Worm (Caenorhabditis elegans) whole organism, L2 larva: ENCODE results near the gene B0212.3.

Experiments
- C34F6.9 ChIP-seq: fragments of 150-350 bp; optimal IDR thresholded peaks from 2 replicates; lab custom pipeline; 2014; ENCODE audit warnings: missing biosample characterization, missing genetic modification characterization
- R02D3.7 ChIP-seq: fragments of 150-350 bp; optimal IDR thresholded peaks from 2 replicates; lab custom pipeline; 2014; ENCODE audit warnings: missing biosample characterization, missing genetic modification characterization
- Y55F3AM.14 ChIP-seq: fragments of 200-800 bp; sonication (Bioruptor generic); optimal IDR thresholded peaks from 2 replicates; lab custom pipeline; 2018; ENCODE audit warnings: mild to moderate bottlenecking, missing genetic modification characterization, missing compliant biosample characterization
- alr-1 ChIP-seq: fragments of 150-350 bp; optimal IDR thresholded peaks from 2 replicates; lab custom pipeline; 2014; ENCODE audit warnings: missing biosample characterization, missing genetic modification characterization
- ama-1 ChIP-seq: fragments of 150-350 bp; optimal IDR thresholded peaks from 2 replicates; lab custom pipeline; 2018; ENCODE audit warnings: inconsistent platforms
- ceh-16 ChIP-seq: fragments of 150-350 bp; optimal IDR thresholded peaks from 2 replicates; lab custom pipeline; 2014; ENCODE audit warnings: missing biosample characterization, missing genetic modification characterization
- ceh-82 ChIP-seq: fragments of 150-350 bp; optimal IDR thresholded peaks from 2 replicates; lab custom pipeline; 2014; ENCODE audit warnings: missing biosample characterization, missing genetic modification characterization
- dmd-4 ChIP-seq: sonication (generic microtip); optimal IDR thresholded peaks from 2 replicates; lab custom pipeline; 2017; ENCODE audit warnings: missing biosample characterization, missing genetic modification characterization
- egl-27 ChIP-seq: sonication (generic microtip); optimal IDR thresholded peaks from 3 replicates; lab custom pipeline; 2017; ENCODE audit warnings: missing biosample characterization, missing genetic modification reagents, missing genetic modification characterization
- elt-1 ChIP-seq: fragments of 150-350 bp; optimal IDR thresholded peaks from 2 replicates; lab custom pipeline; 2014; ENCODE audit warnings: missing biosample characterization, missing genetic modification characterization
- fos-1 ChIP-seq: fragments of 150-350 bp; optimal IDR thresholded peaks from 2 replicates; lab custom pipeline; 2014; ENCODE audit warnings: missing biosample characterization, missing genetic modification characterization
- gmeb-1 ChIP-seq: fragments of 150-350 bp; optimal IDR thresholded peaks from 2 replicates; lab custom pipeline; 2014; ENCODE audit warnings: missing biosample characterization, missing genetic modification characterization
- lin-11 ChIP-seq: fragments of 150-350 bp; sonication (generic microtip); optimal IDR thresholded peaks from 2 replicates; lab custom pipeline; 2014; ENCODE audit warnings: missing biosample characterization, missing genetic modification characterization, inconsistent platforms, mixed read lengths
- lin-13 ChIP-seq: fragments of 150-350 bp; optimal IDR thresholded peaks from 2 replicates; lab custom pipeline; 2014; ENCODE audit warnings: missing biosample characterization, missing genetic modification reagents, missing genetic modification characterization
- lin-39 ChIP-seq: fragments of 150-350 bp; optimal IDR thresholded peaks from 2 replicates; lab custom pipeline; 2014; ENCODE audit warnings: missing biosample characterization, missing genetic modification reagents, missing genetic modification characterization
- lsy-2 ChIP-seq, 2 experiments: fragments of 150-350 bp in 1 of 2; sonication (generic microtip) in 1 of 2; optimal IDR thresholded peaks; 2 replicates each; lab custom pipeline; 2014 to 2017; ENCODE audit warnings: missing biosample characterization in 2 of 2, missing genetic modification characterization in 2 of 2
- mab-5 ChIP-seq: fragments of 150-350 bp; optimal IDR thresholded peaks from 2 replicates; lab custom pipeline; 2014; ENCODE audit warnings: missing biosample characterization, missing genetic modification characterization
- nhr-10 ChIP-seq: sonication (generic microtip); optimal IDR thresholded peaks from 2 replicates; lab custom pipeline; 2017; ENCODE audit warnings: missing biosample characterization, missing genetic modification characterization
- nhr-12 ChIP-seq: fragments of 150-350 bp; optimal IDR thresholded peaks from 2 replicates; lab custom pipeline; 2014; ENCODE audit warnings: missing biosample characterization, missing genetic modification characterization
- nhr-129 ChIP-seq: fragments of 150-350 bp; optimal IDR thresholded peaks from 2 replicates; lab custom pipeline; 2014; ENCODE audit warnings: missing biosample characterization, missing genetic modification characterization
- nhr-21 ChIP-seq: fragments of 150-350 bp; optimal IDR thresholded peaks from 2 replicates; lab custom pipeline; 2014; ENCODE audit warnings: missing biosample characterization, missing genetic modification characterization
- nhr-23 ChIP-seq: fragments of 150-350 bp; optimal IDR thresholded peaks from 2 replicates; lab custom pipeline; 2014; ENCODE audit warnings: missing biosample characterization, missing genetic modification reagents, missing genetic modification characterization
- nhr-237 ChIP-seq: fragments of 150-350 bp; optimal IDR thresholded peaks from 2 replicates; lab custom pipeline; 2014; ENCODE audit warnings: missing biosample characterization, missing genetic modification characterization
- nhr-25 ChIP-seq: fragments of 150-350 bp; sonication (generic microtip); optimal IDR thresholded peaks from 3 replicates; lab custom pipeline; 2014; ENCODE audit warnings: missing biosample characterization, missing genetic modification characterization
- nhr-6 ChIP-seq: fragments of 150-350 bp; optimal IDR thresholded peaks from 2 replicates; lab custom pipeline; 2014; ENCODE audit warnings: missing biosample characterization, missing genetic modification characterization
- nhr-77 ChIP-seq: fragments of 150-350 bp; optimal IDR thresholded peaks from 2 replicates; lab custom pipeline; 2014; ENCODE audit warnings: missing biosample characterization, missing genetic modification characterization
- sem-4 ChIP-seq: fragments of 150-350 bp; optimal IDR thresholded peaks from 2 replicates; lab custom pipeline; 2014; ENCODE audit warnings: missing biosample characterization, missing genetic modification reagents, missing genetic modification characterization
- skn-1 ChIP-seq: sonication (generic microtip); optimal IDR thresholded peaks from 2 replicates; lab custom pipeline; 2017; ENCODE audit warnings: missing biosample characterization, missing genetic modification characterization
- sma-3 ChIP-seq: sonication (generic microtip); optimal IDR thresholded peaks from 2 replicates; lab custom pipeline; 2016; ENCODE audit warnings: missing genetic modification reagents, missing genetic modification characterization, missing compliant biosample characterization
- sma-9 ChIP-seq, 2 experiments: fragments of 150-350 bp in 1 of 2; sonication (generic microtip) in 1 of 2; optimal IDR thresholded peaks; 2 replicates each; lab custom pipeline; 2014 to 2016; ENCODE audit warnings: missing genetic modification characterization in 2 of 2, mild to moderate bottlenecking in 1 of 2, missing biosample characterization in 1 of 2, missing compliant biosample characterization in 1 of 2, missing genetic modification reagents in 1 of 2, moderate library complexity in 1 of 2
- snpc-4 ChIP-seq: fragments of 150-350 bp; optimal IDR thresholded peaks from 2 replicates; lab custom pipeline; 2014; ENCODE audit warnings: missing biosample characterization, missing genetic modification characterization
- unc-39 ChIP-seq: fragments of 150-350 bp; optimal IDR thresholded peaks from 2 replicates; lab custom pipeline; 2014; ENCODE audit warnings: missing biosample characterization, missing genetic modification characterization
- unc-55 ChIP-seq: fragments of 150-350 bp; sonication (generic microtip); optimal IDR thresholded peaks from 3 replicates; lab custom pipeline; 2014; ENCODE audit warnings: missing biosample characterization, missing genetic modification reagents, missing genetic modification characterization
- unc-62 ChIP-seq: fragments of 150-350 bp; optimal IDR thresholded peaks from 2 replicates; lab custom pipeline; 2014; ENCODE audit warnings: missing biosample characterization, missing genetic modification reagents, missing genetic modification characterization
- zag-1 ChIP-seq: fragments of 150-350 bp; optimal IDR thresholded peaks from 2 replicates; lab custom pipeline; 2014; ENCODE audit warnings: missing biosample characterization, missing genetic modification characterization
- ztf-1 ChIP-seq: fragments of 200-800 bp; sonication (Bioruptor generic); conservative IDR thresholded peaks from 2 replicates; pipeline ENCODE4 v1.3.6; 2022; ENCODE audit warnings: missing genetic modification characterization, missing compliant biosample characterization
- ztf-11 ChIP-seq: sonication (generic microtip); optimal IDR thresholded peaks from 2 replicates; lab custom pipeline; 2017; ENCODE audit warnings: missing biosample characterization, missing genetic modification characterization

Gene B0212.3

ce11 chrIV:3526831-3527404 lies 13.1 kb upstream of the B0212.3 start, which contains the start of gene M57.2:
M57.2 (plus strand) TSS chrIV:3527354.
- TF ChIP-seq dmd-4 (tag; lab: Kevin White, UChicago) (no peak), nhr-10 (tag; lab: Kevin White, UChicago) (no peak), skn-1 (tag; lab: Kevin White, UChicago) (no peak), nhr-129 (tag; lab: Kevin White, UChicago) (no peak)

DNA sequence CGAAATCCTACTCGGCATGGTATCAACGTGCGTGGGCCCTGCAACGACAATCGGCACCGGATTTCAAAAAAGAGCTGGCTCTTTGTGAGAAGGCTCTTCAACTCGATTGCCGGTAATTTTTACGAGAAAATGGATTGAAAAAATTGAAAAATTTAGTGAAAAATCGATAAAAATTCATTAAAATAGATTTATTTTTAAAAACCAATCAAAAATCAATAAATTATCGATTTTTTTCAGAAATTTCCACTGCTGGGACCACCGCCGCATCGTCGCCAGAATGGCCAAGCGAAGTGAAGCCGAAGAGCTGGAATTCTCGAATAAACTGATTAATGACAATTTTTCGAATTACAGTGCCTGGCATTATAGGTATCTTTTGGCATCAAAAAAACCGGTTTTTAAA lies 12.1 kb upstream of the B0212.3 start:
- TF ChIP-seq Y55F3AM.14 (GFP tag; lab: Kevin White, UChicago) (no peak), unc-62 (GFP tag; lab: Kevin White, UChicago) (no peak), C34F6.9 (tag; lab: Kevin White, UChicago) (no peak), sma-3 (GFP tag; lab: Kevin White, UChicago) (no peak), zag-1 (tag; lab: Kevin White, UChicago) (no peak), lin-13 (GFP tag; lab: Kevin White, UChicago) (no peak)

DNA sequence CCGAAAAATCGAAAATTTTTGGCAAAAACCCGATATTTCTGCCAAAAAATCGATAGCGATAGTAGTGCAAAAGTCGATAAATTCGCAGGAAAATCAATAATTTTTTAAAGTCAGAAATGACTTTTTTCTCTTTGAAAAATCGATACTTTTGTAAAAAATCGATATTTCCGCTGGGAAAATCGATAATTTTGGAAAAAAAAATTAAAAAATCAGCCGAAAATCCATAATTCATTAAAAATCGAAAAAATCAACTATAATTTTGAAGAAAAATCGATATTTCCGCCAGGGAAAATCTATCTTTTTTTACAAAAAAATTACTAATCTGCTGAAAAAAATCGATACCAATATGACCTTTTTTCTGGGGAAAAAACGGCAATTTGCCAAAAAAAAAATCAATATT lies 8.4 kb upstream of the B0212.3 start:
- TF ChIP-seq ztf-11 (tag; lab: Kevin White, UChicago) (no peak), unc-62 (GFP tag; lab: Kevin White, UChicago) (no peak), nhr-10 (tag; lab: Kevin White, UChicago) (no peak), ama-1 (lab: Kevin White, UChicago) (no peak), nhr-25 (tag; lab: Kevin White, UChicago) (no peak), ceh-16 (tag; lab: Kevin White, UChicago) (no peak), sma-9 (GFP tag; optimal IDR thresholded peaks at IDR 0.05; lab: Kevin White, UChicago) (no peak), sma-9 (tag; optimal IDR thresholded peaks at IDR 0.05; lab: Kevin White, UChicago) (no peak), nhr-6 (tag; lab: Kevin White, UChicago) (no peak), nhr-23 (tag; lab: Kevin White, UChicago) (no peak), fos-1 (no peak), egl-27 (tag; lab: Kevin White, UChicago) (no peak), mab-5 (tag; lab: Kevin White, UChicago) (no peak)

ce11 chrIV:3532167-3532566 lies 7.8 kb upstream of the B0212.3 start, which contains the start of gene M57.1:
M57.1 (plus strand) TSS chrIV:3532467.
- TF ChIP-seq alr-1 (tag; lab: Kevin White, UChicago) (no peak), nhr-12 (tag; lab: Kevin White, UChicago) (no peak), ceh-16 (tag; lab: Kevin White, UChicago) (no peak), lsy-2 (tag; optimal IDR thresholded peaks at IDR 0.05; lab: Kevin White, UChicago) (no peak), lin-11 (tag; lab: Kevin White, UChicago) (no peak), ztf-1 (no peak), snpc-4 (tag; lab: Kevin White, UChicago) (no peak), nhr-129 (tag; lab: Kevin White, UChicago) (no peak), R02D3.7 (tag; lab: Kevin White, UChicago) (no peak)
- TF ChIP-seq, all 48 proteins: peak for 0

DNA sequence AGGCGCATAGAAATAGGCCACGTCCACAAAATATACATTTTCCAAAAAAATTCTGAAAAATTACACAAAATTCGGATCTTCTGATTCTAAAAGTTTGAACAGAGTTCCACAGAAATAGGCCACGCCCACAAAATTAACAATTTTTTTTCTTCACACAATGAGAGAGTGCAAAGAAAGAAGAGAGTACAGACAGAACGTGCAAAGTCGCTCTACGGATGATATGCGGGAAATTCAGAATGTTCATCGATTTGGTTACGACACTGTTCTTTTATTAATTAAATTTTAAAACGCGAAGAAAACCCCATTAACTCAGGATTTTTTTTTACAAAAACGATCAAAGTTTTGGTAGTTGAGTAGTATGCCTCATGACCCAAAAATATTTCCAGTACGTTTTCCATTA lies 7.0 kb upstream of the B0212.3 start:
- peak; percentile 61 for TF ChIP-seq unc-55 (GFP tag; lab: Kevin White, UChicago)
- no peak for TF ChIP-seq zag-1 (tag; lab: Kevin White, UChicago)
- TF ChIP-seq C34F6.9 (tag; lab: Kevin White, UChicago): peak; percentile 27
- TF ChIP-seq lsy-2 (tag; optimal IDR thresholded peaks at IDR 0.05; lab: Kevin White, UChicago): peak in 1 of 2 experiments; percentile 57
- peak; percentile 5 for TF ChIP-seq nhr-129 (tag; lab: Kevin White, UChicago)
- TF ChIP-seq nhr-77 (tag; lab: Kevin White, UChicago): no peak
- TF ChIP-seq, all 48 proteins: peak for 4

DNA sequence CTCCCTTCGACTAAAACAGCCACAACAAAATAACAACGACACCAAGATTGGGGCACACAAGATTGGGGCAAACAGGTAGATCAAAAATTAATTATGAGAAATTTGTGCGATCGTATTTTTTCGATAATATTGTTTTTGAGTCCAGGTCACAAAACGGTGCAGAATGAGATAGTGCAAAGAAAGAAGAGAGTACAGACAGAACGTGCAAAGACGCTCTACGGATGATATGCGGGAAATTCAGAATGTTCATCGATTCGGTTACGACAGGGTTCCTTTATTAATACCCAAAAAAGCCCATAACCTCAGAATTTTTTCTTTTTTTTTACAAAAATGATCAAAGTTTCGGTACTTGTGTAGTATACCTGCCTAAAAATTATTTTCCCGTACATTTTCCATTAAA lies 719 bp upstream of the B0212.3 start:
- no peak for TF ChIP-seq lin-39
- peak; percentile 5 for TF ChIP-seq C34F6.9 (tag; lab: Kevin White, UChicago)
- no peak for TF ChIP-seq ceh-82 (tag; lab: Kevin White, UChicago)
- no peak for TF ChIP-seq nhr-6 (tag; lab: Kevin White, UChicago)
- TF ChIP-seq nhr-237 (tag; lab: Kevin White, UChicago): no peak
- no peak for TF ChIP-seq nhr-10 (tag; lab: Kevin White, UChicago)
- no peak for TF ChIP-seq sem-4 (tag; lab: Kevin White, UChicago)
- TF ChIP-seq lin-11 (tag; lab: Kevin White, UChicago): no peak
- no peak for TF ChIP-seq ztf-11 (tag; lab: Kevin White, UChicago)
- TF ChIP-seq sma-9 (GFP tag; optimal IDR thresholded peaks at IDR 0.05; lab: Kevin White, UChicago): no peak
- TF ChIP-seq sma-9 (tag; optimal IDR thresholded peaks at IDR 0.05; lab: Kevin White, UChicago): no peak
- TF ChIP-seq unc-39: no peak
- no peak for TF ChIP-seq elt-1 (tag; lab: Kevin White, UChicago)
- no peak for TF ChIP-seq gmeb-1
- peak in 1 of 2 experiments; percentile 27 for TF ChIP-seq lsy-2 (tag; optimal IDR thresholded peaks at IDR 0.05; lab: Kevin White, UChicago)
- TF ChIP-seq nhr-21: no peak
- TF ChIP-seq ceh-16 (tag; lab: Kevin White, UChicago): no peak
- TF ChIP-seq unc-55 (GFP tag; lab: Kevin White, UChicago): peak; percentile 49
